ENCODE assay signal across 2 fruit fly cellular contexts in the genomic region with DNA sequence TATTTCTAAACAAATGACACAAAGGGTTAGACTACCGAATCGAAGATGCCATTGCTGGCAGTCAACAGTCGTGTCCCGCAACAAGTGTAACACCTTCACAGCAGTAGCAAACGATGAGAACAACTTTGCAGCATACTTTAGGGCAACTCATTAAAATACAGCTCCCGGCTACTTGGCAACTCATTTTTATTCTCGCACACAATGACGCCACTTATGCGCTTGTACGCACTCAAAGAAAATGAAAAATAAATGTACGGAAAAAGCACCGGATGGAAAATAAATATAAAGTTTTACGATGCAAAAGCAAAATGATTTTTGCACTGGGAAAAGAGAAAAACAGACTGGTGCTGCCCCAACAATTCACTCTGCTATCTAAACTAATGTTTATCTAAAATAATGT.
TF ChIP-seq lines count a peak whose summit lies in the region.

No protein-coding gene starts in this region.

TF ChIP-seq in whole organism, embryonic, 481 proteins besides CTCF, POLR2A, EP300 and RAD21 (continued from another document and continues in another):
- TF ChIP-seq repo (GFP tag; optimal IDR thresholded peaks at IDR 0.05; lab: Kevin White, UChicago) (no peak), CG1832 (GFP tag; optimal IDR thresholded peaks at IDR 0.05; lab: Kevin White, UChicago) (no peak), trh (GFP tag; optimal IDR thresholded peaks at IDR 0.05; lab: Kevin White, UChicago) (no peak), CG14965 (GFP tag; optimal IDR thresholded peaks at IDR 0.05; lab: Kevin White, UChicago; ENCODE audit: borderline replicate concordance) (no peak), CG7928 (GFP tag; optimal IDR thresholded peaks at IDR 0.05; lab: Kevin White, UChicago) (no peak), z (GFP tag; IDR thresholded peaks at IDR 0.05; lab: Robert Waterston, UW) (0 out of 3 replicates have a peak, but pooled peaks have one; percentile 21), eyg (GFP tag; optimal IDR thresholded peaks at IDR 0.05; lab: Kevin White, UChicago) (no peak), CG10274 (GFP tag; optimal IDR thresholded peaks at IDR 0.05; lab: Kevin White, UChicago) (no peak), Xrp1 (GFP tag; IDR thresholded peaks at IDR 0.05; lab: Robert Waterston, UW) (peak; percentile 57), Myb (GFP tag; optimal IDR thresholded peaks at IDR 0.05; lab: Kevin White, UChicago) (no peak), CoRest (tag; optimal IDR thresholded peaks at IDR 0.05; lab: Kevin White, UChicago) (no peak), yki (optimal IDR thresholded peaks at IDR 0.05; lab: Kevin White, UChicago) (no peak), Pdp1 (GFP tag; optimal IDR thresholded peaks at IDR 0.05; lab: Kevin White, UChicago) (peak in 1 of 2 experiments; percentile 37), croc (GFP tag; conservative IDR thresholded peaks at IDR 0.05; lab: Robert Waterston, UW) (no peak), CG10209 (GFP tag; optimal IDR thresholded peaks at IDR 0.05; lab: Kevin White, UChicago) (no peak), Ptx1 (GFP tag; IDR thresholded peaks at IDR 0.05; lab: Robert Waterston, UW) (no peak), Nf-YC (tag; optimal IDR thresholded peaks at IDR 0.05; lab: Kevin White, UChicago) (no peak), CG11560 (tag; IDR thresholded peaks at IDR 0.05; lab: Robert Waterston, UW) (no peak), salm (tag; optimal IDR thresholded peaks at IDR 0.05; lab: Kevin White, UChicago) (no peak), CG11504 (tag; optimal IDR thresholded peaks at IDR 0.05; lab: Kevin White, UChicago) (peak; percentile 8), MESR4 (GFP tag; optimal IDR thresholded peaks at IDR 0.05; lab: Kevin White, UChicago) (no peak), hkb (optimal IDR thresholded peaks at IDR 0.05; lab: Kevin White, UChicago) (no peak), hkb (GFP tag; IDR thresholded peaks at IDR 0.05; lab: Robert Waterston, UW) (no peak), wek (GFP tag; optimal IDR thresholded peaks at IDR 0.05; lab: Kevin White, UChicago) (no peak), sens (GFP tag; lab: Kevin White, UChicago) (peak; percentile 64), Drgx (GFP tag; IDR thresholded peaks at IDR 0.05; lab: Robert Waterston, UW) (peak; percentile 61), oc (tag; optimal IDR thresholded peaks at IDR 0.05; lab: Kevin White, UChicago) (no peak), sens-2 (GFP tag; IDR thresholded peaks at IDR 0.05; lab: Robert Waterston, UW) (no peak), scrt (GFP tag; optimal IDR thresholded peaks at IDR 0.05; lab: Kevin White, UChicago) (no peak), chm (GFP tag; IDR thresholded peaks at IDR 0.05; lab: Robert Waterston, UW) (0 out of 2 replicates have a peak, but pooled peaks have one; percentile 42), CG4404 (GFP tag; IDR thresholded peaks at IDR 0.05; lab: Robert Waterston, UW) (no peak), Max (GFP tag; optimal IDR thresholded peaks at IDR 0.05; lab: Kevin White, UChicago) (no peak), Hr78 (GFP tag; optimal IDR thresholded peaks at IDR 0.05; lab: Kevin White, UChicago) (no peak), CG12299 (tag; optimal IDR thresholded peaks at IDR 0.05; lab: Kevin White, UChicago) (no peak), CkIIα-i1 (GFP tag; IDR thresholded peaks at IDR 0.05; lab: Robert Waterston, UW) (no peak), CG17328 (GFP tag; IDR thresholded peaks at IDR 0.05; lab: Robert Waterston, UW) (no peak), CG6272 (GFP tag; IDR thresholded peaks at IDR 0.05; lab: Robert Waterston, UW) (no peak), Opbp (GFP tag; IDR thresholded peaks at IDR 0.05; lab: Robert Waterston, UW; ENCODE audit: partially characterized antibody) (no peak), dmrt11E (tag; optimal IDR thresholded peaks at IDR 0.05; lab: Kevin White, UChicago) (no peak), ara (GFP tag; IDR thresholded peaks at IDR 0.05; lab: Robert Waterston, UW) (no peak), CrebB (tag; optimal IDR thresholded peaks at IDR 0.05; lab: Kevin White, UChicago) (no peak), gsb (GFP tag; IDR thresholded peaks at IDR 0.05; lab: Robert Waterston, UW) (no peak), Nf-YA (GFP tag; IDR thresholded peaks at IDR 0.05; lab: Robert Waterston, UW) (no peak), CG15514 (GFP tag; optimal IDR thresholded peaks at IDR 0.05; lab: Kevin White, UChicago) (no peak), Hr39 (optimal IDR thresholded peaks at IDR 0.05; lab: Kevin White, UChicago) (no peak), Sry-δ (GFP tag; optimal IDR thresholded peaks at IDR 0.05; lab: Kevin White, UChicago) (no peak), gem (tag; optimal IDR thresholded peaks at IDR 0.05; lab: Kevin White, UChicago) (peak; percentile 3), pnt (GFP tag; optimal IDR thresholded peaks at IDR 0.05; lab: Kevin White, UChicago) (no peak), rib (GFP tag; IDR thresholded peaks at IDR 0.05; lab: Robert Waterston, UW) (no peak), klu (GFP tag; IDR thresholded peaks at IDR 0.05; lab: Robert Waterston, UW) (no peak), wor (GFP tag; IDR thresholded peaks at IDR 0.05; lab: Robert Waterston, UW) (no peak), sisA (GFP tag; IDR thresholded peaks at IDR 0.05; lab: Robert Waterston, UW) (no peak; the same call in 1 of the 2 replicates), dan (GFP tag; IDR thresholded peaks at IDR 0.05; lab: Robert Waterston, UW) (no peak), Dip3 (GFP tag; optimal IDR thresholded peaks at IDR 0.05; lab: Kevin White, UChicago) (no peak), gro (GFP tag; optimal IDR thresholded peaks at IDR 0.05; lab: Kevin White, UChicago) (no peak), Ada2b (GFP tag; IDR thresholded peaks at IDR 0.05; lab: Robert Waterston, UW) (no peak), CG7745 (tag; optimal IDR thresholded peaks at IDR 0.05; lab: Kevin White, UChicago) (no peak), bbx (GFP tag; IDR thresholded peaks at IDR 0.05; lab: Robert Waterston, UW; ENCODE audit: partially characterized antibody) (no peak), chinmo (GFP tag; IDR thresholded peaks at IDR 0.05; lab: Robert Waterston, UW; ENCODE audit: partially characterized antibody) (peak; percentile 63; the same call in 2 of the 4 replicates), CG3281 (GFP tag; optimal IDR thresholded peaks at IDR 0.05; lab: Kevin White, UChicago) (no peak), Doc3 (GFP tag; IDR thresholded peaks at IDR 0.05; lab: Robert Waterston, UW; ENCODE audit: partially characterized antibody) (no peak), Dad (GFP tag; optimal IDR thresholded peaks at IDR 0.05; lab: Kevin White, UChicago) (no peak), CG17829 (tag; optimal IDR thresholded peaks at IDR 0.05; lab: Kevin White, UChicago) (no peak), toy (GFP tag; IDR thresholded peaks at IDR 0.05; lab: Robert Waterston, UW) (no peak), pb (GFP tag; optimal IDR thresholded peaks at IDR 0.05; lab: Kevin White, UChicago) (no peak), CG10979 (tag; optimal IDR thresholded peaks at IDR 0.05; lab: Kevin White, UChicago) (no peak), maf-S (GFP tag; optimal IDR thresholded peaks at IDR 0.05; lab: Kevin White, UChicago) (no peak)

TF ChIP-seq in whole organism, prepupa, 60 proteins besides CTCF, POLR2A, EP300 and RAD21 (continued from another document):
- no peak for TF ChIP-seq CG8632 (GFP tag; optimal IDR thresholded peaks at IDR 0.05; lab: Kevin White, UChicago)
- peak in 1 of 2 experiments; percentile 26 for TF ChIP-seq ss (GFP tag; optimal IDR thresholded peaks at IDR 0.05; lab: Kevin White, UChicago)
- no peak for TF ChIP-seq CG7368 (GFP tag; optimal IDR thresholded peaks at IDR 0.05; lab: Kevin White, UChicago)
- no peak for TF ChIP-seq esn (GFP tag; optimal IDR thresholded peaks at IDR 0.05; lab: Kevin White, UChicago)
- peak; percentile 57 for TF ChIP-seq CG6163 (GFP tag; IDR thresholded peaks at IDR 0.05; lab: Robert Waterston, UW)
- TF ChIP-seq dac (GFP tag; optimal IDR thresholded peaks at IDR 0.05; lab: Kevin White, UChicago) = no peak
- no peak for TF ChIP-seq CG11294 (GFP tag; IDR thresholded peaks at IDR 0.05; lab: Robert Waterston, UW)
- TF ChIP-seq fkh (GFP tag; optimal IDR thresholded peaks at IDR 0.05; lab: Kevin White, UChicago) = peak; percentile 55
- TF ChIP-seq CG6808 (GFP tag; optimal IDR thresholded peaks at IDR 0.05; lab: Kevin White, UChicago) = no peak
- TF ChIP-seq svp (GFP tag; lab: Kevin White, UChicago) = no peak
- no peak for TF ChIP-seq CG9139 (GFP tag; optimal IDR thresholded peaks at IDR 0.05; lab: Kevin White, UChicago)
- TF ChIP-seq CG31627 (GFP tag; optimal IDR thresholded peaks at IDR 0.05; lab: Kevin White, UChicago) = no peak
- peak; percentile 1 for TF ChIP-seq CG10669 (GFP tag; optimal IDR thresholded peaks at IDR 0.05; lab: Kevin White, UChicago)
- TF ChIP-seq CG6854 (GFP tag; optimal IDR thresholded peaks at IDR 0.05; lab: Kevin White, UChicago) = no peak
- no peak for TF ChIP-seq CG11902 (GFP tag; optimal IDR thresholded peaks at IDR 0.05; lab: Kevin White, UChicago)
- peak in 1 of 2 experiments; percentile 30 for TF ChIP-seq salr (GFP tag; optimal IDR thresholded peaks at IDR 0.05; lab: Kevin White, UChicago)
- peak; percentile 38; the same call in 1 of the 3 replicates for TF ChIP-seq CG8119 (GFP tag; IDR thresholded peaks at IDR 0.05; lab: Robert Waterston, UW)
- peak; percentile 41 for TF ChIP-seq Lpt (GFP tag; optimal IDR thresholded peaks at IDR 0.05; lab: Kevin White, UChicago)
- no peak for TF ChIP-seq fd85E (GFP tag; optimal IDR thresholded peaks at IDR 0.05; lab: Kevin White, UChicago)
- TF ChIP-seq CG16779 (tag; optimal IDR thresholded peaks at IDR 0.05; lab: Kevin White, UChicago) = no peak
- no peak for TF ChIP-seq Eip75B (GFP tag; optimal IDR thresholded peaks at IDR 0.05; lab: Kevin White, UChicago)
- peak; percentile 8 for TF ChIP-seq vri (GFP tag; optimal IDR thresholded peaks at IDR 0.05; lab: Kevin White, UChicago)
- peak; percentile 49 for TF ChIP-seq dsx (GFP tag; optimal IDR thresholded peaks at IDR 0.05; lab: Kevin White, UChicago; ENCODE audit: poor library complexity, severe bottlenecking)
- TF ChIP-seq Hr39 (GFP tag; optimal IDR thresholded peaks at IDR 0.05; lab: Kevin White, UChicago) = no peak
- TF ChIP-seq Sox14 (GFP tag; optimal IDR thresholded peaks at IDR 0.05; lab: Kevin White, UChicago) = peak; percentile 35
- peak; percentile 64 for TF ChIP-seq Eip78C (GFP tag; lab: Kevin White, UChicago)
- no peak for TF ChIP-seq CG11762 (GFP tag; optimal IDR thresholded peaks at IDR 0.05; lab: Kevin White, UChicago; ENCODE audit: insufficient read depth)
- no peak for TF ChIP-seq CG4318 (GFP tag; optimal IDR thresholded peaks at IDR 0.05; lab: Kevin White, UChicago)
- no peak for TF ChIP-seq CG34406 (GFP tag; optimal IDR thresholded peaks at IDR 0.05; lab: Kevin White, UChicago)
- TF ChIP-seq Hr4 (GFP tag; optimal IDR thresholded peaks at IDR 0.05; lab: Kevin White, UChicago) = peak; percentile 23
- peak; percentile 75; the same call in 2 of the 3 replicates for TF ChIP-seq eg (GFP tag; IDR thresholded peaks at IDR 0.05; lab: Robert Waterston, UW)
- TF ChIP-seq spab (GFP tag; optimal IDR thresholded peaks at IDR 0.05; lab: Kevin White, UChicago) = no peak
- TF ChIP-seq OdsH (GFP tag; optimal IDR thresholded peaks at IDR 0.05; lab: Kevin White, UChicago) = peak; percentile 33
- TF ChIP-seq lz (GFP tag; optimal IDR thresholded peaks at IDR 0.05; lab: Kevin White, UChicago) = no peak
- no peak for TF ChIP-seq CG6792 (GFP tag; optimal IDR thresholded peaks at IDR 0.05; lab: Kevin White, UChicago)
- TF ChIP-seq acj6 (GFP tag; optimal IDR thresholded peaks at IDR 0.05; lab: Kevin White, UChicago) = peak; percentile 7
- TF ChIP-seq topi (GFP tag; optimal IDR thresholded peaks at IDR 0.05; lab: Kevin White, UChicago) = no peak
